Worm (Caenorhabditis elegans) whole organism, L4 larva: ENCODE data around the gene gpdh-2.

ENCODE experiments used
- F44E2.7 ChIP-seq: fragments of 200-800 bp; sonication (Bioruptor generic); IDR thresholded peaks from 2 replicates; pipeline ENCODE4 v2.1.2; 2022; ENCODE audit warnings: missing genetic modification characterization, missing compliant biosample characterization
- T20F7.1 ChIP-seq: fragments of 200-800 bp; sonication (Bioruptor generic); optimal IDR thresholded peaks from 2 replicates; lab custom pipeline; 2018; ENCODE audit warnings: mild to moderate bottlenecking, missing genetic modification characterization, missing compliant biosample characterization
- Y48G9A.11 ChIP-seq: fragments of 200-800 bp; sonication (Bioruptor generic); IDR thresholded peaks from 2 replicates; pipeline ENCODE4 v1.3.6; 2022; ENCODE audit warnings: missing genetic modification reagents, missing genetic modification characterization, missing compliant biosample characterization
- aly-2 ChIP-seq: sonication (generic microtip); optimal IDR thresholded peaks from 2 replicates; lab custom pipeline; 2018; ENCODE audit warnings: missing biosample characterization, missing genetic modification characterization
- arid-1 ChIP-seq: fragments of 200-800 bp; sonication (Bioruptor generic); conservative IDR thresholded peaks from 2 replicates; pipeline ENCODE4 v1.3.6; 2022; ENCODE audit warnings: missing genetic modification reagents, missing genetic modification characterization, missing compliant biosample characterization
- ceh-28 ChIP-seq: fragments of 150-350 bp; optimal IDR thresholded peaks from 2 replicates; lab custom pipeline; 2014; ENCODE audit warnings: missing biosample characterization, missing genetic modification reagents, missing genetic modification characterization
- ceh-62 ChIP-seq: sonication (generic microtip); optimal IDR thresholded peaks from 2 replicates; lab custom pipeline; 2017; ENCODE audit warnings: missing biosample characterization, missing genetic modification characterization
- ces-1 ChIP-seq: fragments of 150-350 bp; sonication (generic microtip); optimal IDR thresholded peaks from 4 replicates; lab custom pipeline; 2014; ENCODE audit warnings: missing biosample characterization, missing genetic modification reagents, missing genetic modification characterization
- cey-2 ChIP-seq: sonication (generic microtip); optimal IDR thresholded peaks from 3 replicates; lab custom pipeline; 2017; ENCODE audit warnings: missing genetic modification characterization, mild to moderate bottlenecking, missing compliant biosample characterization, antibody characterized with exemption, borderline replicate concordance; ENCODE audit not compliant: insufficient read depth
- ctbp-1 ChIP-seq: fragments of 200-800 bp; sonication (Bioruptor generic); IDR thresholded peaks from 2 replicates; pipeline ENCODE4 v1.3.6; 2022; ENCODE audit warnings: missing genetic modification reagents, missing genetic modification characterization, missing compliant biosample characterization
- daf-12 ChIP-seq: fragments of 150-350 bp; optimal IDR thresholded peaks from 2 replicates; lab custom pipeline; 2014; ENCODE audit warnings: missing biosample characterization, missing genetic modification reagents, missing genetic modification characterization
- dmd-8 ChIP-seq: fragments of 200-800 bp; sonication (Bioruptor generic); IDR thresholded peaks from 2 replicates; pipeline ENCODE4 v1.3.6; 2022; ENCODE audit warnings: missing genetic modification characterization, missing compliant biosample characterization
- dmd-9 ChIP-seq: fragments of 200-800 bp; sonication (Bioruptor generic); IDR thresholded peaks from 2 replicates; pipeline ENCODE4 v1.3.6; 2022; ENCODE audit warnings: missing genetic modification reagents, missing genetic modification characterization, missing compliant biosample characterization
- dpl-1 ChIP-seq: fragments of 150-350 bp; optimal IDR thresholded peaks from 2 replicates; lab custom pipeline; 2014; ENCODE audit warnings: missing biosample characterization, missing genetic modification reagents, missing genetic modification characterization
- dve-1 ChIP-seq: sonication (generic microtip); optimal IDR thresholded peaks from 2 replicates; lab custom pipeline; 2017; ENCODE audit warnings: antibody characterized with exemption, mild to moderate bottlenecking, missing genetic modification characterization, missing compliant biosample characterization; ENCODE audit not compliant: insufficient read depth
- egl-27 ChIP-seq: sonication (generic microtip); optimal IDR thresholded peaks from 3 replicates; lab custom pipeline; 2017; ENCODE audit warnings: missing biosample characterization, missing genetic modification reagents, missing genetic modification characterization
- gei-8 ChIP-seq: fragments of 200-800 bp; sonication (Bioruptor generic); optimal IDR thresholded peaks from 2 replicates; lab custom pipeline; 2018; ENCODE audit warnings: mild to moderate bottlenecking, missing genetic modification characterization, missing compliant biosample characterization
- hif-1 ChIP-seq, 2 experiments: sonication (generic microtip); optimal IDR thresholded peaks; 2 replicates each; lab custom pipeline; 2016 to 2017; ENCODE audit warnings: missing compliant biosample characterization in 2 of 2, missing genetic modification characterization in 2 of 2, missing genetic modification reagents in 2 of 2, missing genotype in 2 of 2, mild to moderate bottlenecking in 1 of 2
- hlh-11 ChIP-seq: fragments of 200-800 bp; sonication (Bioruptor generic); optimal IDR thresholded peaks from 2 replicates; lab custom pipeline; 2018; ENCODE audit warnings: mild to moderate bottlenecking, missing genetic modification characterization, missing compliant biosample characterization
- hlh-30 ChIP-seq: sonication (generic microtip); optimal IDR thresholded peaks from 2 replicates; lab custom pipeline; 2017; ENCODE audit warnings: antibody characterized with exemption, mild to moderate bottlenecking, missing genetic modification characterization, missing compliant biosample characterization; ENCODE audit not compliant: insufficient read depth
- jun-1 ChIP-seq: fragments of 150-350 bp; optimal IDR thresholded peaks from 2 replicates; lab custom pipeline; 2014; ENCODE audit warnings: missing biosample characterization, missing genetic modification reagents, missing genetic modification characterization
- lin-13 ChIP-seq: fragments of 150-350 bp; optimal IDR thresholded peaks from 2 replicates; lab custom pipeline; 2014; ENCODE audit warnings: missing biosample characterization, missing genetic modification reagents, missing genetic modification characterization
- lin-38 ChIP-seq: fragments of 200-800 bp; sonication (Bioruptor generic); IDR thresholded peaks from 2 replicates; pipeline ENCODE4 v1.3.6; 2022; ENCODE audit warnings: missing genetic modification reagents, missing genetic modification characterization, missing compliant biosample characterization
- lin-39 ChIP-seq: fragments of 150-350 bp; optimal IDR thresholded peaks from 2 replicates; lab custom pipeline; 2014; ENCODE audit warnings: missing biosample characterization, missing genetic modification reagents, missing genetic modification characterization
- lsy-2 ChIP-seq, 2 experiments: fragments of 150-350 bp in 1 of 2; sonication (generic microtip) in 1 of 2; optimal IDR thresholded peaks; 2 replicates each; lab custom pipeline; 2014 to 2017; ENCODE audit warnings: missing biosample characterization in 2 of 2, missing genetic modification characterization in 2 of 2
- mdl-1 ChIP-seq, 2 experiments: fragments of 150-350 bp in 1 of 2; sonication (generic microtip) in 1 of 2; optimal IDR thresholded peaks; 2 replicates each; lab custom pipeline; 2014 to 2017; ENCODE audit warnings: missing biosample characterization in 2 of 2, missing genetic modification characterization in 2 of 2
- mes-2 ChIP-seq: sonication (generic microtip); optimal IDR thresholded peaks from 2 replicates; lab custom pipeline; 2016; ENCODE audit warnings: missing genotype, mild to moderate bottlenecking, missing genetic modification characterization, missing compliant biosample characterization; ENCODE audit not compliant: poor library complexity, severe bottlenecking
- mxl-2 ChIP-seq: fragments of 200-800 bp; sonication (Bioruptor generic); conservative IDR thresholded peaks from 2 replicates; pipeline ENCODE4 v1.3.6; 2022; ENCODE audit warnings: missing genetic modification reagents, missing genetic modification characterization, missing compliant biosample characterization
- mxl-3 ChIP-seq: fragments of 200-800 bp; sonication (Bioruptor generic); optimal IDR thresholded peaks from 2 replicates; lab custom pipeline; 2018; ENCODE audit warnings: mild to moderate bottlenecking, missing genetic modification characterization, missing compliant biosample characterization
- nhr-102 ChIP-seq: sonication (generic microtip); optimal IDR thresholded peaks from 2 replicates; lab custom pipeline; 2016; ENCODE audit warnings: mild to moderate bottlenecking, missing genetic modification characterization, moderate library complexity, missing compliant biosample characterization
- nhr-11 ChIP-seq: fragments of 150-350 bp; optimal IDR thresholded peaks from 2 replicates; lab custom pipeline; 2014; ENCODE audit warnings: missing biosample characterization, missing genetic modification characterization
- nhr-111 ChIP-seq: fragments of 200-800 bp; sonication (Bioruptor generic); optimal IDR thresholded peaks from 2 replicates; lab custom pipeline; 2018; ENCODE audit warnings: mild to moderate bottlenecking, missing genetic modification characterization, missing compliant biosample characterization
- nhr-237 ChIP-seq: sonication (generic microtip); optimal IDR thresholded peaks from 2 replicates; lab custom pipeline; 2017; ENCODE audit warnings: missing biosample characterization, missing genetic modification characterization
- nhr-25 ChIP-seq: sonication (generic microtip); optimal IDR thresholded peaks from 2 replicates; lab custom pipeline; 2017; ENCODE audit warnings: missing genetic modification characterization, mild to moderate bottlenecking, missing compliant biosample characterization, antibody characterized with exemption, moderate library complexity, borderline replicate concordance; ENCODE audit not compliant: insufficient read depth
- nhr-28 ChIP-seq: fragments of 150-350 bp; optimal IDR thresholded peaks from 2 replicates; lab custom pipeline; 2014; ENCODE audit warnings: missing biosample characterization, missing genetic modification characterization
- nhr-42 ChIP-seq: fragments of 200-800 bp; sonication (Bioruptor generic); IDR thresholded peaks from 2 replicates; pipeline ENCODE4 v1.3.6; 2022; ENCODE audit warnings: missing genetic modification characterization, missing compliant biosample characterization
- nhr-48 ChIP-seq: sonication (generic microtip); optimal IDR thresholded peaks from 2 replicates; lab custom pipeline; 2016; ENCODE audit warnings: mild to moderate bottlenecking, missing genetic modification characterization, missing compliant biosample characterization
- nhr-6 ChIP-seq: fragments of 150-350 bp; optimal IDR thresholded peaks from 2 replicates; lab custom pipeline; 2014; ENCODE audit warnings: missing biosample characterization, missing genetic modification characterization
- nhr-76 ChIP-seq: fragments of 150-350 bp; optimal IDR thresholded peaks from 2 replicates; lab custom pipeline; 2014; ENCODE audit warnings: missing biosample characterization, missing genetic modification characterization
- rbr-2 ChIP-seq: sonication (generic microtip); optimal IDR thresholded peaks from 2 replicates; lab custom pipeline; 2016; ENCODE audit warnings: missing genotype, missing genetic modification characterization, missing compliant biosample characterization
- snpc-1.2 ChIP-seq: fragments of 200-800 bp; sonication (Bioruptor generic); IDR thresholded peaks from 2 replicates; pipeline ENCODE4 v1.3.6; 2022; ENCODE audit warnings: missing genetic modification reagents, missing genetic modification characterization, missing compliant biosample characterization
- spr-1 ChIP-seq: sonication (generic microtip); optimal IDR thresholded peaks from 2 replicates; lab custom pipeline; 2016; ENCODE audit warnings: mild to moderate bottlenecking, missing genetic modification characterization, missing compliant biosample characterization
- spr-3 ChIP-seq: fragments of 200-800 bp; sonication (Bioruptor generic); optimal IDR thresholded peaks from 2 replicates; lab custom pipeline; 2018; ENCODE audit warnings: mild to moderate bottlenecking, missing genetic modification characterization, missing compliant biosample characterization
- tra-1 ChIP-seq: fragments of 200-800 bp; sonication (Bioruptor generic); IDR thresholded peaks from 2 replicates; pipeline ENCODE4 v1.3.6; 2022; ENCODE audit warnings: missing genetic modification reagents, missing genetic modification characterization, missing compliant biosample characterization
- unc-130 ChIP-seq: sonication (generic microtip); optimal IDR thresholded peaks from 2 replicates; lab custom pipeline; 2016; ENCODE audit warnings: missing genetic modification reagents, missing genetic modification characterization, missing compliant biosample characterization
- unc-39 ChIP-seq: sonication (generic microtip); optimal IDR thresholded peaks from 2 replicates; lab custom pipeline; 2017; ENCODE audit warnings: missing biosample characterization, missing genetic modification characterization
- unc-62 ChIP-seq, 3 experiments: fragments of 150-350 bp in 1 of 3; sonication (generic microtip); optimal IDR thresholded peaks in 2 of 3; peaks in 1 of 3; 1 replicate in 1 of 3; 2 replicates in 2 of 3; lab custom pipeline; 2014 to 2017; ENCODE audit warnings: missing biosample characterization in 3 of 3, missing genetic modification characterization in 3 of 3, missing genetic modification reagents in 3 of 3, missing genotype in 1 of 3
- zag-1 ChIP-seq: fragments of 150-350 bp; optimal IDR thresholded peaks from 2 replicates; lab custom pipeline; 2014; ENCODE audit warnings: missing biosample characterization, missing genetic modification characterization
- zip-2 ChIP-seq: fragments of 150-350 bp; optimal IDR thresholded peaks from 2 replicates; lab custom pipeline; 2014; ENCODE audit warnings: missing biosample characterization, missing genetic modification characterization
- ztf-7 ChIP-seq: fragments of 150-350 bp; optimal IDR thresholded peaks from 2 replicates; lab custom pipeline; 2014; ENCODE audit warnings: missing biosample characterization, missing genetic modification characterization

The gpdh-2 gene

ce11 chrIII:9849950-9850349 is 9.0 kb downstream of the gpdh-2 start (continued):
- no peak for TF ChIP-seq nhr-111 (GFP tag; lab: Kevin White, UChicago)
- no peak for TF ChIP-seq nhr-11
- TF ChIP-seq F44E2.7 (GFP tag; lab: Robert Waterston, UW): no peak
- no peak for TF ChIP-seq zag-1
- no peak for TF ChIP-seq ctbp-1 (GFP tag; lab: Robert Waterston, UW)
- no peak for TF ChIP-seq spr-1 (tag; lab: Kevin White, UChicago)
- TF ChIP-seq mdl-1 (tag; optimal IDR thresholded peaks at IDR 0.05; lab: Kevin White, UChicago): peak in 1 of 2 experiments; percentile 54
- TF ChIP-seq zip-2 (tag; lab: Kevin White, UChicago): no peak
- TF ChIP-seq mxl-3 (GFP tag; lab: Kevin White, UChicago): peak; percentile 47
- no peak for TF ChIP-seq ztf-7 (tag; lab: Kevin White, UChicago)
- peak; percentile 10 for TF ChIP-seq nhr-102 (tag; lab: Kevin White, UChicago)
- no peak for TF ChIP-seq aly-2
- TF ChIP-seq lin-39 (tag; lab: Kevin White, UChicago): no peak
- TF ChIP-seq jun-1 (tag; lab: Kevin White, UChicago): no peak
- TF ChIP-seq dve-1 (tag; lab: Kevin White, UChicago): peak; percentile 85
- no peak for TF ChIP-seq lsy-2 (tag; optimal IDR thresholded peaks at IDR 0.05; lab: Kevin White, UChicago)
- TF ChIP-seq daf-12: no peak
- TF ChIP-seq spr-3 (GFP tag; lab: Kevin White, UChicago): no peak
- TF ChIP-seq unc-39 (tag; lab: Kevin White, UChicago): no peak
- TF ChIP-seq dmd-8: no peak
- TF ChIP-seq dmd-9 (GFP tag; lab: Robert Waterston, UW): no peak
- no peak for TF ChIP-seq snpc-1.2 (GFP tag; lab: Robert Waterston, UW)
- TF ChIP-seq ceh-62 (tag; lab: Kevin White, UChicago): no peak
- TF ChIP-seq rbr-2 (tag; lab: Kevin White, UChicago): no peak
- TF ChIP-seq nhr-42: no peak
- no peak for TF ChIP-seq nhr-237 (tag; lab: Kevin White, UChicago)
- TF ChIP-seq ceh-28: no peak
- TF ChIP-seq cey-2 (tag; lab: Kevin White, UChicago): no peak
- no peak for TF ChIP-seq nhr-6
- TF ChIP-seq lin-38: no peak
- TF ChIP-seq lin-13 (GFP tag; lab: Kevin White, UChicago): no peak
- TF ChIP-seq nhr-25 (tag; lab: Kevin White, UChicago): no peak
- TF ChIP-seq nhr-76 (tag; lab: Kevin White, UChicago): no peak
- no peak for TF ChIP-seq T20F7.1
- peak; percentile 58 for TF ChIP-seq hlh-11
- no peak for TF ChIP-seq unc-130 (GFP tag; lab: Kevin White, UChicago)
- TF ChIP-seq nhr-28 (tag; lab: Kevin White, UChicago): peak; percentile 87
- TF ChIP-seq mxl-2 (GFP tag; lab: Robert Waterston, UW): no peak
- TF ChIP-seq tra-1: 0 out of 2 replicates have a peak, but pooled peaks have one; percentile 43
- TF ChIP-seq ces-1: no peak
- TF ChIP-seq Y48G9A.11 (GFP tag; lab: Robert Waterston, UW): no peak
- TF ChIP-seq dpl-1 (GFP tag; lab: Kevin White, UChicago): no peak
- peak in 1 of 2 experiments; percentile 73 for TF ChIP-seq unc-62 (GFP tag; optimal IDR thresholded peaks at IDR 0.05 in 1 of 2; lab: Kevin White, UChicago)
- no peak for TF ChIP-seq unc-62 (tag; optimal IDR thresholded peaks at IDR 0.05; lab: Kevin White, UChicago)
- TF ChIP-seq hif-1 (tag; optimal IDR thresholded peaks at IDR 0.05; lab: Kevin White, UChicago): no peak
- TF ChIP-seq arid-1 (GFP tag; lab: Robert Waterston, UW): no peak
- no peak for TF ChIP-seq egl-27 (tag; lab: Kevin White, UChicago)
- TF ChIP-seq nhr-48 (tag; lab: Kevin White, UChicago): no peak
- peak; percentile 57 for TF ChIP-seq hlh-30 (tag; lab: Kevin White, UChicago)
- no peak for TF ChIP-seq mes-2 (tag; lab: Kevin White, UChicago)
- no peak for TF ChIP-seq gei-8 (GFP tag; lab: Kevin White, UChicago)
